Fruit fly (Drosophila melanogaster) whole organism, embryonic: Measurements from ENCODE around the gene CG12470.

Experiments
- Bteb2 ChIP-seq: fragments of 200-800 bp; sonication (Bioruptor generic); optimal IDR thresholded peaks from 2 replicates; lab custom pipeline; 2016; ENCODE audit warnings: missing biosample characterization, missing genetic modification characterization
- CG12219 ChIP-seq: fragments of 200-800 bp; sonication (Bioruptor generic); optimal IDR thresholded peaks from 3 replicates; lab custom pipeline; 2018; ENCODE audit warnings: missing biosample characterization, mild to moderate bottlenecking, missing genetic modification characterization
- CG13123 ChIP-seq: fragments of 200-800 bp; sonication (Bioruptor generic); optimal IDR thresholded peaks from 2 replicates; lab custom pipeline; 2016; ENCODE audit warnings: missing biosample characterization, missing genetic modification characterization
- CG13624 ChIP-seq: fragments of 200-800 bp; sonication (Bioruptor generic); optimal IDR thresholded peaks from 2 replicates; lab custom pipeline; 2016; ENCODE audit warnings: missing biosample characterization, missing genetic modification characterization
- CG13894 ChIP-seq: fragments of 200-800 bp; sonication (Bioruptor generic); optimal IDR thresholded peaks from 3 replicates; lab custom pipeline; 2018; ENCODE audit warnings: missing biosample characterization, mild to moderate bottlenecking, missing genetic modification characterization, moderate library complexity
- CG14965 ChIP-seq: fragments of 200-800 bp; sonication (Bioruptor generic); optimal IDR thresholded peaks from 2 replicates; lab custom pipeline; 2016; ENCODE audit warnings: missing biosample characterization, missing genetic modification characterization, borderline replicate concordance
- CG15011 ChIP-seq: fragments of 200-800 bp; sonication (Bioruptor generic); optimal IDR thresholded peaks from 3 replicates; lab custom pipeline; 2018; ENCODE audit warnings: missing biosample characterization, mild to moderate bottlenecking, missing genetic modification characterization
- CG15514 ChIP-seq: fragments of 200-800 bp; sonication (Bioruptor generic); optimal IDR thresholded peaks from 3 replicates; lab custom pipeline; 2017; ENCODE audit warnings: missing biosample characterization, missing genetic modification characterization, mild to moderate bottlenecking, moderate library complexity, missing genetic modification reagents
- CG17385 ChIP-seq: fragments of 200-800 bp; sonication (Bioruptor generic); optimal IDR thresholded peaks from 3 replicates; lab custom pipeline; 2018; ENCODE audit warnings: missing biosample characterization, mild to moderate bottlenecking, missing genetic modification characterization
- CG17912 ChIP-seq: fragments of 200-800 bp; sonication (Bioruptor generic); optimal IDR thresholded peaks from 2 replicates; lab custom pipeline; 2018; ENCODE audit warnings: missing biosample characterization, mild to moderate bottlenecking, missing genetic modification characterization
- CG2875 ChIP-seq: fragments of 200-800 bp; sonication (Bioruptor generic); optimal IDR thresholded peaks from 2 replicates; lab custom pipeline; 2017; ENCODE audit warnings: missing biosample characterization, mild to moderate bottlenecking, missing genetic modification characterization, missing genetic modification reagents
- CG32532 ChIP-seq: fragments of 200-800 bp; sonication (Bioruptor generic); IDR thresholded peaks from 2 replicates; pipeline ENCODE4 v1.3.6; 2022; ENCODE audit warnings: missing biosample characterization, missing genetic modification characterization
- CG33213 ChIP-seq: fragments of 200-800 bp; sonication (Bioruptor generic); optimal IDR thresholded peaks from 3 replicates; lab custom pipeline; 2016; ENCODE audit warnings: missing biosample characterization, missing genetic modification characterization
- CG3726 ChIP-seq: fragments of 200-800 bp; sonication (Bioruptor generic); IDR thresholded peaks from 3 replicates; pipeline ENCODE4, ENCODE4 v1.3.6; 2022; ENCODE audit warnings: missing biosample characterization, missing genetic modification characterization
- CG3838 ChIP-seq: fragments of 200-800 bp; sonication (Bioruptor generic); optimal IDR thresholded peaks from 3 replicates; lab custom pipeline; 2016; ENCODE audit warnings: missing biosample characterization, missing genetic modification characterization
- CG5245 ChIP-seq: fragments of 200-800 bp; sonication (Bioruptor generic); optimal IDR thresholded peaks from 3 replicates; lab custom pipeline; 2016; ENCODE audit warnings: missing biosample characterization, missing genetic modification characterization
- CG6689 ChIP-seq: fragments of 200-800 bp; sonication (Bioruptor generic); IDR thresholded peaks from 2 replicates; pipeline ENCODE4 v1.3.6; 2022; ENCODE audit warnings: missing biosample characterization, missing genetic modification characterization
- CG6854 ChIP-seq: fragments of 200-800 bp; sonication (Bioruptor generic); optimal IDR thresholded peaks from 3 replicates; lab custom pipeline; 2017; ENCODE audit warnings: missing biosample characterization, mild to moderate bottlenecking, missing genetic modification characterization
- CG8478 ChIP-seq: fragments of >200 bp; optimal IDR thresholded peaks from 2 replicates; lab custom pipeline; 2018
- CTCF ChIP-seq: fragments of 200-800 bp; sonication (Bioruptor generic); optimal IDR thresholded peaks from 2 replicates; lab custom pipeline; 2017; ENCODE audit warnings: missing biosample characterization, mild to moderate bottlenecking, missing genetic modification characterization, moderate library complexity
- CkIIα-i1 ChIP-seq: fragments of 200-800 bp; sonication (Bioruptor generic); IDR thresholded peaks from 2 replicates; pipeline ENCODE4 v1.3.6; 2022; ENCODE audit warnings: missing biosample characterization, missing genetic modification characterization
- Deaf1 ChIP-seq: fragments of 200-800 bp; optimal IDR thresholded peaks from 3 replicates; lab custom pipeline; 2019; ENCODE audit warnings: missing biosample characterization, mild to moderate bottlenecking, missing genetic modification characterization, moderate library complexity
- E2f2 ChIP-seq: fragments of 200-800 bp; sonication (Bioruptor generic); IDR thresholded peaks from 2 replicates; pipeline ENCODE4 v1.3.6; 2022; ENCODE audit warnings: missing biosample characterization, missing genetic modification characterization
- Ets65A ChIP-seq: fragments of 200-800 bp; sonication (Bioruptor generic); peaks from one replicate; lab custom pipeline; 2016; ENCODE audit warnings: missing biosample characterization, missing genetic modification characterization
- Gug ChIP-seq: fragments of 200-800 bp; sonication (Bioruptor generic); IDR thresholded peaks from 4 replicates; pipeline ENCODE4 v1.3.6; 2022; ENCODE audit warnings: missing biosample characterization, missing genetic modification characterization
- HHEX ChIP-seq: fragments of 200-800 bp; sonication (Bioruptor generic); optimal IDR thresholded peaks from 3 replicates; lab custom pipeline; 2017; ENCODE audit warnings: missing biosample characterization, mild to moderate bottlenecking, missing genetic modification characterization, missing genetic modification reagents
- Hmr ChIP-seq: fragments of 200-800 bp; sonication (Bioruptor generic); optimal IDR thresholded peaks from 3 replicates; lab custom pipeline; 2017; ENCODE audit warnings: mild to moderate bottlenecking, missing biosample characterization, missing genetic modification reagents, missing genetic modification characterization
- Lim3 ChIP-seq: fragments of 200-800 bp; sonication (Bioruptor generic); IDR thresholded peaks from 2 replicates; pipeline ENCODE4 v1.3.6; 2022; ENCODE audit warnings: missing biosample characterization, missing genetic modification characterization
- MBD-R2 ChIP-seq: fragments of 200-800 bp; sonication (Bioruptor generic); IDR thresholded peaks from 2 replicates; pipeline ENCODE4 v1.3.6; 2022; ENCODE audit warnings: missing biosample characterization, missing genetic modification characterization
- Oli ChIP-seq: fragments of 200-800 bp; sonication (Bioruptor generic); optimal IDR thresholded peaks from 2 replicates; lab custom pipeline; 2018; ENCODE audit warnings: missing biosample characterization, mild to moderate bottlenecking, missing genetic modification characterization, moderate library complexity
- Poxn ChIP-seq: fragments of 200-800 bp; sonication (Bioruptor generic); IDR thresholded peaks from 2 replicates; pipeline ENCODE4 v1.3.6; 2022; ENCODE audit warnings: missing biosample characterization, missing genetic modification characterization
- Sin3A ChIP-seq: fragments of >200 bp; optimal IDR thresholded peaks from 2 replicates; lab custom pipeline; 2018
- Six4 ChIP-seq: fragments of 200-800 bp; sonication (Bioruptor generic); optimal IDR thresholded peaks from 2 replicates; lab custom pipeline; 2016; ENCODE audit warnings: missing biosample characterization, missing genetic modification characterization
- Sox102F ChIP-seq: fragments of 200-800 bp; sonication (Bioruptor generic); optimal IDR thresholded peaks from 2 replicates; lab custom pipeline; 2018; ENCODE audit warnings: missing biosample characterization, mild to moderate bottlenecking, missing genetic modification characterization, moderate library complexity
- Stat92E ChIP-seq, 3 experiments: fragments of >200 bp in 2 of 3; fragments of 200-800 bp in 1 of 3; sonication (Bioruptor generic) in 1 of 3; optimal IDR thresholded peaks; 2 replicates each; lab custom pipeline; 2017 to 2019; ENCODE audit warnings: missing biosample characterization in 3 of 3, missing genetic modification characterization in 3 of 3, mild to moderate bottlenecking in 1 of 3, moderate library complexity in 1 of 3
- chm ChIP-seq: fragments of 200-800 bp; sonication (Bioruptor generic); IDR thresholded peaks from 2 replicates; pipeline ENCODE4 v1.3.6; 2022; ENCODE audit warnings: missing biosample characterization, missing genetic modification characterization
- cwo ChIP-seq: fragments of 200-800 bp; sonication (Bioruptor generic); optimal IDR thresholded peaks from 3 replicates; lab custom pipeline; 2017; ENCODE audit warnings: missing biosample characterization, missing genetic modification characterization, mild to moderate bottlenecking, moderate library complexity, missing genetic modification reagents
- disco-r ChIP-seq: fragments of 200-800 bp; sonication (Bioruptor generic); optimal IDR thresholded peaks from 2 replicates; lab custom pipeline; 2016; ENCODE audit warnings: missing biosample characterization, missing genetic modification characterization
- dm ChIP-seq: fragments of 200-800 bp; sonication (Bioruptor generic); optimal IDR thresholded peaks from 3 replicates; lab custom pipeline; 2016; ENCODE audit warnings: missing biosample characterization, missing genetic modification characterization
- dmrt99B ChIP-seq: fragments of 200-800 bp; sonication (Bioruptor generic); optimal IDR thresholded peaks from 2 replicates; lab custom pipeline; 2018; ENCODE audit warnings: missing biosample characterization, mild to moderate bottlenecking, missing genetic modification characterization, moderate library complexity
- gem ChIP-seq: fragments of 200-800 bp; sonication (Bioruptor generic); optimal IDR thresholded peaks from 2 replicates; lab custom pipeline; 2019; ENCODE audit warnings: missing biosample characterization, mild to moderate bottlenecking, missing genetic modification characterization, moderate library complexity
- grau ChIP-seq: fragments of 200-800 bp; optimal IDR thresholded peaks from 3 replicates; lab custom pipeline; 2019; ENCODE audit warnings: missing biosample characterization, mild to moderate bottlenecking, missing genetic modification characterization, moderate library complexity
- hth ChIP-seq: fragments of >200 bp; optimal IDR thresholded peaks from 2 replicates; lab custom pipeline; 2017; ENCODE audit warnings: inconsistent platforms
- insv ChIP-seq, 2 experiments: fragments of 200-800 bp; sonication (Bioruptor generic); optimal IDR thresholded peaks; 3 replicates each; lab custom pipeline; 2016 to 2018; ENCODE audit warnings: missing biosample characterization in 2 of 2, missing genetic modification characterization in 2 of 2
- inv ChIP-seq: fragments of 200-800 bp; sonication (Bioruptor generic); IDR thresholded peaks from 2 replicates; pipeline ENCODE4 v1.3.6; 2022; ENCODE audit warnings: missing biosample characterization, missing genetic modification characterization; ENCODE audit not compliant: partially characterized antibody
- klu ChIP-seq: fragments of 200-800 bp; sonication (Bioruptor generic); IDR thresholded peaks from 2 replicates; pipeline ENCODE4 v1.3.6; 2022; ENCODE audit warnings: missing biosample characterization, missing genetic modification characterization
- lilli ChIP-seq: fragments of 200-800 bp; sonication (Bioruptor generic); optimal IDR thresholded peaks from 3 replicates; lab custom pipeline; 2016; ENCODE audit warnings: missing biosample characterization, missing genetic modification characterization
- lola ChIP-seq, 3 experiments: fragments of >200 bp in 2 of 3; fragments of 200-800 bp in 1 of 3; sonication (Bioruptor generic) in 1 of 3; optimal IDR thresholded peaks; 2 replicates each; lab custom pipeline; 2017 to 2019; ENCODE audit warnings: missing biosample characterization in 3 of 3, missing genetic modification characterization in 3 of 3, mild to moderate bottlenecking in 1 of 3, moderate library complexity in 1 of 3
- p53 ChIP-seq: fragments of 200-800 bp; sonication (Bioruptor generic); optimal IDR thresholded peaks from 2 replicates; lab custom pipeline; 2016; ENCODE audit warnings: missing biosample characterization, missing genetic modification characterization
- tgo ChIP-seq: fragments of 200-800 bp; sonication (Bioruptor generic); IDR thresholded peaks from 3 replicates; pipeline ENCODE4 v1.3.6; 2022; ENCODE audit warnings: missing biosample characterization, missing genetic modification characterization
- toy ChIP-seq: fragments of 200-800 bp; sonication (Bioruptor generic); IDR thresholded peaks from 2 replicates; pipeline ENCODE4 v1.3.6; 2022; ENCODE audit warnings: missing biosample characterization, missing genetic modification characterization
- vfl ChIP-seq: fragments of 200-800 bp; sonication (Bioruptor generic); optimal IDR thresholded peaks from 2 replicates; lab custom pipeline; 2016; ENCODE audit warnings: missing biosample characterization, missing genetic modification characterization
- vnd ChIP-seq: fragments of 200-800 bp; sonication (Bioruptor generic); IDR thresholded peaks from 3 replicates; pipeline ENCODE4 v1.3.6; 2022; ENCODE audit warnings: missing biosample characterization, missing genetic modification characterization; ENCODE audit not compliant: partially characterized antibody

CG12470 gene

dm6 chrX:338123-338527, 30.6 kb downstream of the CG12470 start (continued):
- no peak for TF ChIP-seq p53 (GFP tag; lab: Kevin White, UChicago)
- TF ChIP-seq Stat92E (GFP tag; optimal IDR thresholded peaks at IDR 0.05; lab: Kevin White, UChicago) = no peak
- no peak for TF ChIP-seq CG3838 (GFP tag; lab: Kevin White, UChicago)
- TF ChIP-seq CG15514 (GFP tag; lab: Kevin White, UChicago) = peak; percentile 36
- no peak for TF ChIP-seq hth (lab: Kevin White, UChicago)
- no peak for TF ChIP-seq CG13894 (tag; lab: Kevin White, UChicago)
- TF ChIP-seq lilli = no peak
- peak; percentile 3 for TF ChIP-seq CG12219 (GFP tag; lab: Kevin White, UChicago)
- no peak for TF ChIP-seq toy (GFP tag; lab: Robert Waterston, UW)
- TF ChIP-seq Oli (tag; lab: Kevin White, UChicago) = peak; percentile 79
- no peak; the same call in 1 of the 2 replicates for TF ChIP-seq klu (GFP tag; lab: Robert Waterston, UW)
- TF ChIP-seq insv (GFP tag; optimal IDR thresholded peaks at IDR 0.05; lab: Kevin White, UChicago) = peak in 1 of 2 experiments; percentile 9
- TF ChIP-seq dm (GFP tag; lab: Kevin White, UChicago) = no peak
- no peak for TF ChIP-seq Poxn
- no peak for TF ChIP-seq CG15011
- TF ChIP-seq Six4 = peak; percentile 52
- TF ChIP-seq MBD-R2 (GFP tag; lab: Robert Waterston, UW) = no peak
- no peak for TF ChIP-seq Bteb2 (GFP tag; lab: Kevin White, UChicago)
- no peak for TF ChIP-seq vfl
- TF ChIP-seq Hmr (GFP tag; lab: Kevin White, UChicago) = peak; percentile 78
- TF ChIP-seq lola (GFP tag; optimal IDR thresholded peaks at IDR 0.05; lab: Kevin White, UChicago) = peak in 1 of 3 experiments; percentile 76
- peak; percentile 70 for TF ChIP-seq CG6854 (GFP tag; lab: Kevin White, UChicago)
- peak; percentile 72 for TF ChIP-seq Deaf1 (tag; lab: Kevin White, UChicago)
- no peak for TF ChIP-seq Gug
- TF ChIP-seq inv (GFP tag; lab: Robert Waterston, UW) = no peak
- TF ChIP-seq CG13624 = no peak
- no peak for TF ChIP-seq CG17912
- peak; percentile 64 for TF ChIP-seq HHEX
- no peak for TF ChIP-seq Lim3 (GFP tag; lab: Robert Waterston, UW)
- TF ChIP-seq CG3726 (GFP tag; lab: Robert Waterston, UW) = no peak
- peak; percentile 89 for TF ChIP-seq grau (tag; lab: Kevin White, UChicago)
- peak; percentile 91 for TF ChIP-seq gem (tag; lab: Kevin White, UChicago)
- no peak for TF ChIP-seq CG14965 (GFP tag; lab: Kevin White, UChicago)
- peak; percentile 85 for TF ChIP-seq Sox102F (GFP tag; lab: Kevin White, UChicago)
- peak; percentile 82 for TF ChIP-seq CG17385 (GFP tag; lab: Kevin White, UChicago)
- TF ChIP-seq CG13123 = no peak
- no peak for TF ChIP-seq Ets65A (GFP tag; lab: Kevin White, UChicago)
- no peak for TF ChIP-seq CkIIα-i1 (GFP tag; lab: Robert Waterston, UW)
- no peak for TF ChIP-seq CG8478 (lab: Kevin White, UChicago)
- peak; percentile 90 for TF ChIP-seq dmrt99B
- TF ChIP-seq tgo (GFP tag; lab: Robert Waterston, UW) = peak; percentile 71
- TF ChIP-seq chm (GFP tag; lab: Robert Waterston, UW) = no peak
- peak; percentile 45; the same call in 1 of the 2 replicates for TF ChIP-seq E2f2 (GFP tag; lab: Robert Waterston, UW)
- TF ChIP-seq CTCF (GFP tag; lab: Kevin White, UChicago) = no peak
- no peak for TF ChIP-seq disco-r (GFP tag; lab: Kevin White, UChicago)
- no peak for TF ChIP-seq CG33213
- TF ChIP-seq CG5245 (GFP tag; lab: Kevin White, UChicago) = no peak
- peak; percentile 80 for TF ChIP-seq CG6689
- TF ChIP-seq cwo (GFP tag; lab: Kevin White, UChicago) = peak; percentile 74
- no peak for TF ChIP-seq vnd
- peak; percentile 59 for TF ChIP-seq CG2875 (GFP tag; lab: Kevin White, UChicago)
- no peak for TF ChIP-seq Sin3A (lab: Kevin White, UChicago)
- peak; percentile 70; the same call in 1 of the 2 replicates for TF ChIP-seq CG32532 (GFP tag; lab: Robert Waterston, UW)
